Fruit fly (Drosophila melanogaster) whole organism, pupa: ENCODE data around the gene Elba1.
A peak's percentile ranks its signal among the peaks of the same experiment; 100 is the strongest.

Experiments used
- CG12605 ChIP-seq: fragments of 200-800 bp; sonication (Bioruptor generic); IDR thresholded peaks from 2 replicates; pipeline ENCODE4 v1.3.6; 2022; ENCODE audit warnings: missing biosample characterization, missing genetic modification characterization
- CG14655 ChIP-seq: fragments of 200-800 bp; sonication (Bioruptor generic); optimal IDR thresholded peaks from 3 replicates; lab custom pipeline; 2017; ENCODE audit warnings: mild to moderate bottlenecking, missing biosample characterization, missing genetic modification reagents, missing genetic modification characterization
- CG17806 ChIP-seq: fragments of 200-800 bp; sonication (Bioruptor generic); optimal IDR thresholded peaks from 2 replicates; lab custom pipeline; 2018; ENCODE audit warnings: missing biosample characterization, mild to moderate bottlenecking, missing genetic modification characterization, moderate library complexity
- CG4496 ChIP-seq: fragments of 200-800 bp; sonication (Bioruptor generic); IDR thresholded peaks from 3 replicates; pipeline ENCODE4 v1.3.6; 2022; ENCODE audit warnings: missing biosample characterization, missing genetic modification characterization
- CG8301 ChIP-seq: fragments of 200-800 bp; sonication (Bioruptor generic); optimal IDR thresholded peaks from 2 replicates; lab custom pipeline; 2018; ENCODE audit warnings: missing biosample characterization, mild to moderate bottlenecking, missing genetic modification characterization
- Ets98B ChIP-seq: fragments of 200-800 bp; sonication (Bioruptor generic); IDR thresholded peaks from 2 replicates; pipeline ENCODE4 v1.3.6; 2022; ENCODE audit warnings: missing biosample characterization, missing genetic modification characterization
- Pif1A ChIP-seq: fragments of 200-800 bp; sonication (Bioruptor generic); optimal IDR thresholded peaks from 3 replicates; lab custom pipeline; 2016; ENCODE audit warnings: missing biosample characterization, missing genetic modification characterization
- rn ChIP-seq: fragments of 200-800 bp; sonication (Bioruptor generic); IDR thresholded peaks from 2 replicates; pipeline ENCODE4 v1.3.6; 2022; ENCODE audit warnings: missing biosample characterization, missing genetic modification characterization

Elba1 gene

DNA sequence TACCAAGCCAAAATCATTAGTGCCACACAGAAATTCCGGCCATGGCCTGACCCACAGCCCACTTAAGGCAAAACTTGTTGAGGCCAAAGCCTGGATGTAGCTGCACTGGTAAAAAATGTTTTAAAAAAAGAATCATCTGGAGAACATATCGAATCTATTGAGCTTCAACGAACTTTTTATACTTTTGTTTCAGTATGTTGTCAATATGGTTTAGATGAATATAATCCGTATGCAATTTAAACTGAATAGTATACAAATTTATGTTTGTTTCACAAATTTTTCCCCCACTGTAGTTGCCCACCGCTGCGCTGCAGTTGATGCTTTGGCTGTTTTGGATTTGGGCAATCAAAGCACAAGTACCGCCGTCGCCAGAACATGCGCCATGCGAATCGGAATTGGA is 48.9 kb downstream of the Elba1 start:
- TF ChIP-seq CG12605: peak; percentile 55
- TF ChIP-seq rn: no peak
- 0 out of 2 replicates have a peak, but pooled peaks have one; percentile 13 for TF ChIP-seq Ets98B (GFP tag; lab: Robert Waterston, UW)
- TF ChIP-seq CG4496 (GFP tag; lab: Robert Waterston, UW): 0 out of 3 replicates have a peak, but pooled peaks have one; percentile 41
- TF ChIP-seq Pif1A (GFP tag; lab: Kevin White, UChicago): peak; percentile 37
- TF ChIP-seq CG17806 (tag; lab: Kevin White, UChicago): no peak
- TF ChIP-seq CG14655 (GFP tag; lab: Kevin White, UChicago): peak; percentile 74
- TF ChIP-seq CG8301 (tag; lab: Kevin White, UChicago): peak; percentile 64
